Worm (Caenorhabditis elegans) whole organism, L1 larva: ENCODE measurements around the gene F35C8.5.

ENCODE experiments used
- dsc-1 ChIP-seq: sonication (generic microtip); optimal IDR thresholded peaks from 2 replicates; lab custom pipeline; 2016; ENCODE audit warnings: mild to moderate bottlenecking, missing genetic modification characterization, missing compliant biosample characterization
- lsy-2 ChIP-seq, 2 experiments: fragments of 150-350 bp; optimal IDR thresholded peaks; 2 replicates each; lab custom pipeline; 2014; ENCODE audit warnings: missing biosample characterization in 2 of 2, missing genetic modification characterization in 2 of 2
- nhr-11 ChIP-seq: fragments of 150-350 bp; optimal IDR thresholded peaks from 2 replicates; lab custom pipeline; 2014; ENCODE audit warnings: missing biosample characterization, missing genetic modification characterization
- nhr-47 ChIP-seq: sonication (generic microtip); optimal IDR thresholded peaks from 2 replicates; lab custom pipeline; 2016; ENCODE audit warnings: mild to moderate bottlenecking, missing genetic modification characterization, moderate library complexity, missing compliant biosample characterization
- nhr-77 ChIP-seq: fragments of 150-350 bp; optimal IDR thresholded peaks from 2 replicates; lab custom pipeline; 2014; ENCODE audit warnings: missing biosample characterization, missing genetic modification characterization
- zip-4 ChIP-seq: fragments of 200-800 bp; sonication (Bioruptor generic); optimal IDR thresholded peaks from 2 replicates; lab custom pipeline; 2018; ENCODE audit warnings: mild to moderate bottlenecking, missing genetic modification characterization, moderate library complexity, missing compliant biosample characterization

Gene F35C8.5

DNA sequence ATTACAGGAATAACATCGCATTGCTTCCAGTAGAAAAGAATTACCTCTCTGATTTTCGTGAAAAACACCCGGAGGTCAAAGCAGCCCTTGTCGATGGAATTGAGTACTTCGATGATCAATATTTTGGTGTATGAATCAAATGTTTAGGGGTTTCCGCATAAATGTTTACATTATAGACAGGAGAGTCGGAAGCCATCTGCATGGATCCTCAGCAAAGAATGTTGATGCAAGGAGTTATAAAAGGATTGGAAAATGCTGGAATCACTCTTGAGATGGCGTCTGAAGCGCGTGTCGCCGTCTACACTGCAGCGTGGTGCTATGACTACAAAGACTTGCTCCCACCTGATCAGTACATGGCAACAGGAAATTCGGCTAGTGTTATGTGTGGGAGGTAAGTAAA, 48.6 kb downstream of the F35C8.5 start, which contains the start of gene C41A3.2:
Gene C41A3.2 (minus strand): TSS at position 101 of the 400 bp plus-strand sequence.
- TF ChIP-seq nhr-77: no peak
- no peak for TF ChIP-seq zip-4 (GFP tag; lab: Kevin White, UChicago)
- TF ChIP-seq nhr-11 (tag; lab: Kevin White, UChicago): no peak
- TF ChIP-seq lsy-2 (tag; optimal IDR thresholded peaks at IDR 0.05; lab: Kevin White, UChicago): no peak
- TF ChIP-seq nhr-47 (tag; lab: Kevin White, UChicago): no peak
- no peak for TF ChIP-seq dsc-1
